Worm (Caenorhabditis elegans): ENCODE results near the gene C07E3.9.

C07E3.9 gene

DNA sequence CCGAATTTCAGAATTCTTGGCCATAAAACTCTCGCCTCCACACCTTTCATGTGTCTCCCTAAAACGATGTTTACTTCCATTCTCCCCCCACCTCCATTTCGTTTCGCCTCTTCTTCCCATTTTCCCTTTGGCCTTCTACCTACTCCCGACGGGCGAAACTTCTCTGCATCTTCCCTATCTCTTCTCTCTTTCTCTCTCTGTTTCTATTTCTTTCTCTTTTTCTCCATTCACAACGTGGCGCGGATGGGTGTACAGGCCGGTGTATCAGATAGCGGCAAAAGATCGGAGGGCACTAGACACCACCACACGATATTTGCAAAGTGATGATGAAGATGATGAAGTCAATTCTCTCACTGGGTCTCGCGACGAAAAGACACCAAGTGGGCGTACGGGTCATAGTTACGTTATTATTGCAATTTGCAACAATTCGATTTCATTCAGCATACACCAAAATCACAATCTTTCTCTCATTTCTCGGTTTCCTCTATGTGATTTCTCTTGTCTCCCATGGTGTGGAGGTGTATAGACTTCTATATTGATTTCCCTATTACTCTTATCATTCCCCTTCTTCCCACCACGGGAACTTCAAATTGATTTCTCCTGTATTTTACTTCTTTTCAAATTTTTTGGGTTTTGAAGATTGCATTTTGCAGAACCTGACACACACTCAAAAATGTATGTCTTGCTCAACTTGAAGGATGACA, 34.3 kb downstream of the C07E3.9 start, which contains the start of gene ztf-27:
Gene ztf-27, plus strand, starts transcription at position 654 of the 704 bp plus-strand sequence.
- TF ChIP-seq dao-5 (tag; optimal IDR thresholded peaks at IDR 0.05) (no peak), W03F9.2 (tag; optimal IDR thresholded peaks at IDR 0.05) (no peak), him-1 (tag; optimal IDR thresholded peaks at IDR 0.05) (no peak)

DNA sequence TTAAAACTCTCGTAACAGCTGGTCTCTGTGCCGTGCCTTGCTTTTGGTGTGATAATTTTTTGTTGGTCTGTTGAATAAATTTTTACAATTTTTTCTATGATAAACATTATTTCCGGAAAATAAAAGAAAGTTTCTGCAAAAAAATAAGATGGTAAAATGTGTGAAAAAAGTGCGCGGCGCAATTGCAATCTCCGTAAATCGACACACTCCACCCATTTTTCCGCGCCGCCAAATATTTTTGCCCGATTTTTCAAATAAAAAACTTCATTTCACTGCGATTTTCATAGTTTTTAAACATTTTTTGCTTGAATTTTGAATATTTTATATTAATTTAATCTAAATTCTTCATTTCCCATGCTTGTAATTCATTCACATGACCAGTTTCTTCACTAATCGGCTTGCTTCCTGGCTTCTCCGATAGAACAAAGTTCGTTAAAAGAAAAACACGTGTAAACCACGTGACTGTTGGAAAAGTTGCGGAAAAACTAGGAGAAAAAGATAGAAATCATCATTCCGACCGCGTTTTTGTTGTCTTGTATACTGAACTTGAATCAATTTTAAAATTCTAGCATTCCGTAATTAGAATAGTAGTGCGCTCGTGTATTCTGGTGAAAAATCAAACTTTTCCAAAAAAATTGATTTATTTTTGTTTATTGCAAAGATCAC, 37.6 kb downstream of the C07E3.9 start:
- TF ChIP-seq him-1 (tag; optimal IDR thresholded peaks at IDR 0.05) (peak; percentile 44), dao-5 (tag; optimal IDR thresholded peaks at IDR 0.05) (no peak), W03F9.2 (tag; optimal IDR thresholded peaks at IDR 0.05) (peak; percentile 79)

DNA sequence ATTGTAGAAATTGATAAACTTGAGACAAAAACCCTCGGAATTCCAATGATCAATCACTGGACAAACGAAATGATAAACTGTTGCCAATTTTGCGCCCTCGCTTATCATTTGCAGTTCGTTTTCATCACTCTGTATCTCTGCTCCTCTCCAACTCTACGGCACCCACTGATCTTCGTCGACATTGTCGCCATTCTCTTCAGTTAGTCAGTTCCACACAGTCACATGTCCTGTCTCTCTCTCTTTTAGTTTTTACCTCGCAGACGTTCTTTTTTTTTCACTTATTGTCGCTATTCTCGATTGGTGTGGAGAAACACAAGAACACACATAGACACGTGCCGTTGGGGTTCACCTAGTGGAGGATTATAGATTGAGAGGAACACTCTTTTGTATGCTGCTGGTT, 38.5 kb downstream of the C07E3.9 start:
- TF ChIP-seq him-1 (tag; optimal IDR thresholded peaks at IDR 0.05) (no peak), dao-5 (tag; optimal IDR thresholded peaks at IDR 0.05) (no peak), W03F9.2 (tag; optimal IDR thresholded peaks at IDR 0.05) (peak; percentile 5)

DNA sequence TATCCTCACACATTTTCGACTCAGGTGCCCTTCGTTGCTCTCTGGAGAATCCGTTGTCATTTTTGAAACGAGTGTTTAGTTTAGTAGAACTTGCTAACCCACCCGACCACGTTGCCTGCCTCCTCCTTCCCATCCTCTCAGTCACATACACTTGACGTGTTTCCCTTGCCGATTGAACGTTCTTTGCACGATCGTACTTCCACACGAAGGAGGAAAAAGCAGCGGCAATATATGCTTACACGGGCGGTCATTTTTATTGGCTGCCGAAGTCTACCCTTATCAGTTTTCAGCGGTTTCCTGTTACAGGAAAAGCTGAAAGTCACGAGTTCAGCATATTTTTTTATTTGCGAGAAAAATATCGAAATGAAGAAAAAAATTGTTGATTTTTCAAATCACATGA, 39.2 kb downstream of the C07E3.9 start:
- TF ChIP-seq dao-5 (tag; optimal IDR thresholded peaks at IDR 0.05) = no peak
- TF ChIP-seq W03F9.2 (tag; optimal IDR thresholded peaks at IDR 0.05) = no peak
- TF ChIP-seq him-1 (tag; optimal IDR thresholded peaks at IDR 0.05) = no peak

DNA sequence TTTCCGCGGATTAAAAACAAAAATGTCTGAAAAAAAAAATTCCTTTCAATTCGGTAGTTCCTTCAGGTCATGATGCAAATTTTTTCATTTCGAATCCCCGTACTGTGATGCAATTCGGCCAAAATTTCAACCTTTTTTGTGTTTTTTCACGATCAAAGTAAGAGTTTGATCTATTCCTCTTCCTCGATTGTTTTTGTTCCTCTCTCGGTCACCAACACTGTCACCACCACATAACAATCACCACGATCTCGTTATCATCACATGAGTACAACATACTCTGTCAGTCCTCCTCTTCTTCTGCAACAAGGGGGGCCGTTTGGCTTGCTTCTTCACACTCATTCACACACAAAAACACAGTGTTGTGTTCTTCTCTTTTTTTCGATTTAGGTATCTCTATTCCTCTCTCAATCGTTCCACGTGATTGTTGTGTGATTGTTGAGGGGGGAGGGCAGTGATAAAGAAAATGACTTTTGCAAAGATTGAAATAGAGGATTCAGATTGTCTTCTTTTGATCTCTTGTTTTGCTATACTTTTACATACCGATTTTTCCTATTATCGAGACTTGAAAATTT, 39.8 kb downstream of the C07E3.9 start:
- TF ChIP-seq W03F9.2 (tag; optimal IDR thresholded peaks at IDR 0.05) (no peak), dao-5 (tag; optimal IDR thresholded peaks at IDR 0.05) (no peak), him-1 (tag; optimal IDR thresholded peaks at IDR 0.05) (no peak)

DNA sequence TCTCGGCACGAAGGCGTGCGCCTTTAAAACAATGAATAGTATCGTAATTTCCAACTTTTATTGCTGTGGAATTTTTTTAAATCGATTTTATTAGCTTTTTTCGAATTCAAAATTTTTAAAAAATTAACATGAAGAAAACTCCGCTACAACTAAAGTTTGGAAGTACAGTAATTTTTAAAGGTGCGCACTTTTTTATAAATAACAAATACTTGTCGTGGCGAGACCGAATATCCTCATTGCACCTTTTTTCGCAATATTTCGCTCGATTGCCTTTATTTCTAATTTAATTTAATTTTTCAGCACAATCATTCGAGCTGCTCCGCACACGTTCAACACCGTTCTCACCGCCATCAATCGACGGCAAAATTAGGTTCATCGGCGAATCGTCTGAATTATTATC, 40.3 kb downstream of the C07E3.9 start, which contains the start of the genes T09F3.2 and T09F3.7:
Gene T09F3.2, plus strand, starts transcription at position 301 of the 400 bp plus-strand sequence.
Gene T09F3.7, plus strand, starts transcription at position 315 of the 400 bp plus-strand sequence.
- TF ChIP-seq him-1 (tag; optimal IDR thresholded peaks at IDR 0.05) (no peak), W03F9.2 (tag; optimal IDR thresholded peaks at IDR 0.05) (no peak), dao-5 (tag; optimal IDR thresholded peaks at IDR 0.05) (no peak)

DNA sequence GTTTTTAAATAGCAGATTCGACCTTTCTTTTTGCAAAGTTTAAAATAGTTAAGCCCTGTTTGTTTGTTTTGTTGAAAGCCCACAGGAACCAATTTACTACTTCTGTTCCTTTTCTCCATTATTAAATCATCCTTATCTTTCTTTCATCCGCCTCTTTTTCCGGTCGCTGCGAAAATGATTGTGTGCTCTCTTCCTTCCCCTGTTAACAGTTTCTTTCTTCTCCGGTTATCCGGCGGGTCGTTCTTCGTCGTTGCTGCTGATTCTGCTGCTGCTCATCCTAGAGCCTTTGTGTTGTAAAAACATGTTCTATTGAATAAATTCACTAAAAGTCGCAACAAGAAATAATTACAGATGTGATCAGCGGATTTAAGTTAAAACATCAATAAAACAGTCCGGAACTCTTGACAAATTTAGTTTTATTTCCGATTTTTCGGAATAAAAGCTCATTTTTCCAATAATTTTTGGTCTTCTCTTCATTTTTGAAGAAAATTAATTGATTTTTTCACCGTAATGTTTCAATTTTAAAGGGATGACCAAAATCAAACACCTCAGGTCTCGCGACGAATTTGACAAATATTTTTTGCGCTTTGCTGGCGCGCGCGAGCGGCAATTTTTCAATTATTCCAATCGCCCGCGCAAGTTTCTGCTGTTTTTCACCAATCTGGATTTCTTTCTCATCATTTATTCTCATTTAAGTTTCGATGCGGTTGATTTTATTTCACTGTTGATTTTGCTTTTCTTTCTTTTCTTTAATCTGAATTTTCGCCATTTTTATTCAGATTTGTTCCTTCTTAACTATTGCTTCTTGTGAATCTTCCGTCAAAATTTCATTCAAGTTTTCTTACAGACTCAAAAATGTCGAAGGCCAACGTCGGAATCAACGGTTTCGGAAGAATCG, 43.0 kb downstream of the C07E3.9 start, which contains the start of gene gpd-1:
Gene gpd-1, plus strand, starts transcription at position 848 of the 898 bp plus-strand sequence.
- no peak for TF ChIP-seq him-1 (tag; optimal IDR thresholded peaks at IDR 0.05)
- TF ChIP-seq dao-5 (tag; optimal IDR thresholded peaks at IDR 0.05) = no peak
- no peak for TF ChIP-seq W03F9.2 (tag; optimal IDR thresholded peaks at IDR 0.05)

DNA sequence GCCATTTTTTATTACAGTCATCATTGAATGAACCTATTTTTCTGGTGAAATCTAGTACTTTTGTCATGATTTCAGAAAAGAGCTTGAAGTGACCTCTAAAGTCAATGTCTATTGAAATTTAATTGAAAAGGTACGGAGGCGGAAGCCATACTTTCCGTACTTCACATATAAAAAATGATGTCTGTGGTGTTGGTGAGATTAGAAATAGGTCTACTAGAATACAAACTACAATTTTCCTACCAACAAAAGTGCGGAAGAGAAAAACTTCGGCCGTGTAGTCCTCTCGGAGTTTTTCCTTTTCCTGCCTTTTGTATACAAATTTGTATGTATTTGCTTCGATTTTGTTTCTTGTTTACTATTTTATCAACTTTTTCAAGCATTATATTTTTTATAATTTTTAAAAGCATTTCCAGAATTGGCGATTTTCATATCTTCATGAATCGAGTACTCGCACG, 44.8 kb downstream of the C07E3.9 start, which contains the start of gene T09F3.4:
Gene T09F3.4, plus strand, starts transcription at position 405 of the 455 bp plus-strand sequence.
- TF ChIP-seq W03F9.2 (tag; optimal IDR thresholded peaks at IDR 0.05) (peak; percentile 67), him-1 (tag; optimal IDR thresholded peaks at IDR 0.05) (no peak), dao-5 (tag; optimal IDR thresholded peaks at IDR 0.05) (peak; percentile 15)

DNA sequence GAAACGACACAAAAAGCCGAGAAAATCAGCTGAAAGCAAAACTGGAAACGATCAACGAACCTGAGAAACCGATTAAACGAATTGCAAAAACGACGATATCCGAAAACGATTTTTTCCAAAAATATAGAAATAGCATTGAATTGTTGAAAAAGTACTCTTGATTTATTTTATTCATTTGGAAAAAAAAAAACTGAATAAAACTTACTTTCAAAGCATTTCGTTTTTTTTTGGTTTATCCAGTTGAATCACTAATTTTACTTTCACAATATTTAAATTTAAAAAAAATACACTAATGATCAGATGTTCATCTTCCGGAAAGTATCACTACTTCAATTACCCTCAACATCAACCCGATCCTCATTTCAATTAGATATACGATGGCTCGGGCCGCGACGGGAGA, 46.0 kb downstream of the C07E3.9 start, which contains the start of gene T09F3.5:
Gene T09F3.5, plus strand, starts transcription at position 301 of the 400 bp plus-strand sequence.
- TF ChIP-seq dao-5 (tag; optimal IDR thresholded peaks at IDR 0.05) (no peak), W03F9.2 (tag; optimal IDR thresholded peaks at IDR 0.05) (no peak), him-1 (tag; optimal IDR thresholded peaks at IDR 0.05) (no peak)
